Fruit fly (Drosophila melanogaster): Measurements from ENCODE around the gene Rab11.

Rab11 gene

dm6 chr3R:21065010-21065695 lies 46.1 kb upstream of the Rab11 start, which contains the start of gene AnxB9 (continued):
- peak; percentile 18 for TF ChIP-seq Blimp-1 (GFP tag; optimal IDR thresholded peaks at IDR 0.05)
- TF ChIP-seq CG11398 (GFP tag; optimal IDR thresholded peaks at IDR 0.05) = no peak
- no peak for TF ChIP-seq Sin3A (optimal IDR thresholded peaks at IDR 0.05)
- peak; percentile 23 to 53 for TF ChIP-seq dpn (GFP tag; optimal IDR thresholded peaks at IDR 0.05)
- TF ChIP-seq CG3847 (GFP tag; IDR thresholded peaks at IDR 0.05) = no peak
- peak; percentile 17 for TF ChIP-seq pfk (GFP tag; optimal IDR thresholded peaks at IDR 0.05)
- no peak for TF ChIP-seq peb (GFP tag; IDR thresholded peaks at IDR 0.05)
- TF ChIP-seq Hmx (GFP tag; optimal IDR thresholded peaks at IDR 0.05) = no peak
- peak; percentile 48 for TF ChIP-seq Meics (GFP tag; optimal IDR thresholded peaks at IDR 0.05)
- TF ChIP-seq otp (GFP tag; IDR thresholded peaks at IDR 0.05) = 0 out of 3 replicates have a peak, but pooled peaks have one; percentile 38
- TF ChIP-seq CG10209 (GFP tag; optimal IDR thresholded peaks at IDR 0.05) = no peak
- TF ChIP-seq CG4617 (GFP tag; optimal IDR thresholded peaks at IDR 0.05; ENCODE audit: borderline replicate concordance) = peak; percentile 40
- no peak for TF ChIP-seq Hsf (GFP tag; optimal IDR thresholded peaks at IDR 0.05)
- TF ChIP-seq p53 (GFP tag; optimal IDR thresholded peaks at IDR 0.05) = no peak
- no peak for TF ChIP-seq CG1792 (GFP tag; optimal IDR thresholded peaks at IDR 0.05)
- TF ChIP-seq CG14667 (GFP tag; IDR thresholded peaks at IDR 0.05) = no peak
- peak; percentile 39 for TF ChIP-seq pho (GFP tag; optimal IDR thresholded peaks at IDR 0.05)
- TF ChIP-seq gfzf (GFP tag; optimal IDR thresholded peaks at IDR 0.05) = no peak
- TF ChIP-seq pzg (GFP tag; optimal IDR thresholded peaks at IDR 0.05) = peak; percentile 44
- peak; percentile 82; the same call in 3 of the 4 replicates for TF ChIP-seq chinmo (GFP tag; IDR thresholded peaks at IDR 0.05; ENCODE audit: partially characterized antibody)
- TF ChIP-seq crol (GFP tag; IDR thresholded peaks at IDR 0.05) = no peak
- peak; percentile 82 for TF ChIP-seq Sry-δ (GFP tag; optimal IDR thresholded peaks at IDR 0.05)
- TF ChIP-seq croc (GFP tag; conservative IDR thresholded peaks at IDR 0.05) = no peak
- peak; percentile 94 for TF ChIP-seq sd (tag; optimal IDR thresholded peaks at IDR 0.05)
- peak; percentile 31; the same call in 1 of the 2 replicates for TF ChIP-seq CG11696 (GFP tag; IDR thresholded peaks at IDR 0.05)
- no peak for TF ChIP-seq Ets97D (GFP tag; optimal IDR thresholded peaks at IDR 0.05)
- TF ChIP-seq dan (GFP tag; IDR thresholded peaks at IDR 0.05) = no peak
- TF ChIP-seq tap (tag; optimal IDR thresholded peaks at IDR 0.05) = peak; percentile 30
- peak; percentile 54; the same call in 2 of the 3 replicates for TF ChIP-seq CG7963 (GFP tag; IDR thresholded peaks at IDR 0.05; ENCODE audit: partially characterized antibody)
- TF ChIP-seq toy (GFP tag; IDR thresholded peaks at IDR 0.05) = no peak
- TF ChIP-seq CG8359 (GFP tag; optimal IDR thresholded peaks at IDR 0.05; ENCODE audit: borderline replicate concordance) = no peak
- no peak for TF ChIP-seq Ets65A (GFP tag)
- peak; percentile 47 for TF ChIP-seq lilli (GFP tag; optimal IDR thresholded peaks at IDR 0.05)
- no peak for TF ChIP-seq Poxn (GFP tag; IDR thresholded peaks at IDR 0.05)
- TF ChIP-seq CG14965 (GFP tag; optimal IDR thresholded peaks at IDR 0.05; ENCODE audit: borderline replicate concordance) = no peak
- no peak for TF ChIP-seq B-H1 (GFP tag; IDR thresholded peaks at IDR 0.05)
- TF ChIP-seq h (optimal IDR thresholded peaks at IDR 0.05) = no peak
- TF ChIP-seq ftz-f1 (GFP tag; optimal IDR thresholded peaks at IDR 0.05) = no peak
- TF ChIP-seq jing (GFP tag; optimal IDR thresholded peaks at IDR 0.05) = no peak
- TF ChIP-seq dati (GFP tag; IDR thresholded peaks at IDR 0.05) = no peak
- TF ChIP-seq Oli (tag; optimal IDR thresholded peaks at IDR 0.05) = no peak
- no peak for TF ChIP-seq HLH3B (GFP tag; IDR thresholded peaks at IDR 0.05)
- no peak for TF ChIP-seq ab (GFP tag; optimal IDR thresholded peaks at IDR 0.05)
- TF ChIP-seq CG2678 (tag; optimal IDR thresholded peaks at IDR 0.05) = peak; percentile 37
- peak; percentile 39 for TF ChIP-seq ato (GFP tag; IDR thresholded peaks at IDR 0.05; ENCODE audit: partially characterized antibody)
- no peak for TF ChIP-seq al (GFP tag; IDR thresholded peaks at IDR 0.05)
- TF ChIP-seq NFAT (GFP tag; IDR thresholded peaks at IDR 0.05) = peak; percentile 56; the same call in 1 of the 2 replicates
- no peak for TF ChIP-seq CG6654 (GFP tag; optimal IDR thresholded peaks at IDR 0.05)
- no peak for TF ChIP-seq CG5245 (GFP tag; optimal IDR thresholded peaks at IDR 0.05)
- no peak for TF ChIP-seq luna (GFP tag; optimal IDR thresholded peaks at IDR 0.05)
- TF ChIP-seq oc (tag; optimal IDR thresholded peaks at IDR 0.05) = peak; percentile 13

All from whole organism, embryonic.